Fruit fly (Drosophila melanogaster) Kc167 (cell line): Measurements from ENCODE around the gene DppIII.

Source experiments
- Myc ChIP-seq: fragments of >200 bp; optimal IDR thresholded peaks from 2 replicates; lab custom pipeline; 2017; ENCODE audit warnings: missing external identifiers
- Sin3A ChIP-seq: fragments of >200 bp; optimal IDR thresholded peaks from 2 replicates; lab custom pipeline; 2018; ENCODE audit warnings: missing external identifiers
- h ChIP-seq: fragments of >200 bp; optimal IDR thresholded peaks from 3 replicates; lab custom pipeline; 2018; ENCODE audit warnings: missing external identifiers
- insv ChIP-seq: fragments of >200 bp; optimal IDR thresholded peaks from 3 replicates; lab custom pipeline; 2018; ENCODE audit warnings: missing external identifiers
- psq ChIP-seq: fragments of >200 bp; optimal IDR thresholded peaks from 2 replicates; lab custom pipeline; 2017; ENCODE audit warnings: missing external identifiers
- ttk ChIP-seq: sonication (Bioruptor generic); optimal IDR thresholded peaks from 2 replicates; lab custom pipeline; 2017; ENCODE audit warnings: missing external identifiers

DppIII gene

dm6 chr3R:8334982-8335381 is 9.2 kb upstream of the DppIII start:
- TF ChIP-seq psq (no peak), ttk (no peak), Sin3A (no peak), Myc (lab: Kevin White, UChicago) (no peak), insv (lab: Kevin White, UChicago) (no peak), h (lab: Kevin White, UChicago) (no peak)

- no peak for TF ChIP-seq Sin3A
- no peak for TF ChIP-seq ttk
- TF ChIP-seq insv (lab: Kevin White, UChicago) = no peak
- TF ChIP-seq psq = no peak
- TF ChIP-seq h (lab: Kevin White, UChicago) = no peak
- TF ChIP-seq Myc (lab: Kevin White, UChicago) = no peak
Observed at dm6 chr3R:8336012-8336567, 8.1 kb upstream of the DppIII start.

- no peak for TF ChIP-seq insv (lab: Kevin White, UChicago)
- TF ChIP-seq psq = no peak
- no peak for TF ChIP-seq Myc (lab: Kevin White, UChicago)
- TF ChIP-seq Sin3A = no peak
- TF ChIP-seq h (lab: Kevin White, UChicago) = no peak
- no peak for TF ChIP-seq ttk
Observed at dm6 chr3R:8340675-8341275, 3.4 kb upstream of the DppIII start, which contains the start of the genes COX7A and Arl2. COX7A (minus strand) TSS chr3R:8341043. Arl2 (plus strand) TSS chr3R:8341100.

dm6 chr3R:8343251-8343744 is 902 bp upstream of the DppIII start, which contains the start of the genes PNKP and COX7AL:
PNKP (minus strand) TSS chr3R:8343516.
COX7AL (plus strand) TSS chr3R:8343669.
- TF ChIP-seq ttk (no peak), Myc (lab: Kevin White, UChicago) (no peak), psq (no peak), h (lab: Kevin White, UChicago) (no peak), insv (lab: Kevin White, UChicago) (no peak), Sin3A (no peak)

- no peak for TF ChIP-seq ttk
- no peak for TF ChIP-seq psq
- TF ChIP-seq Myc (lab: Kevin White, UChicago) = no peak
- no peak for TF ChIP-seq h (lab: Kevin White, UChicago)
- TF ChIP-seq insv (lab: Kevin White, UChicago) = no peak
- TF ChIP-seq Sin3A = no peak
Observed at dm6 chr3R:8347279-8347678, 3.1 kb downstream of the DppIII start, which contains the start of gene CG7352. CG7352 (plus strand) TSS chr3R:8347579.

dm6 chr3R:8347835-8348234 is 3.6 kb downstream of the DppIII start:
- TF ChIP-seq ttk = no peak
- TF ChIP-seq insv (lab: Kevin White, UChicago) = no peak
- TF ChIP-seq Sin3A = no peak
- TF ChIP-seq psq = no peak
- TF ChIP-seq Myc (lab: Kevin White, UChicago) = no peak
- no peak for TF ChIP-seq h (lab: Kevin White, UChicago)

- TF ChIP-seq Sin3A = no peak
- no peak for TF ChIP-seq Myc (lab: Kevin White, UChicago)
Observed at dm6 chr3R:8349106-8349448, 4.9 kb downstream of the DppIII start.

- TF ChIP-seq h (lab: Kevin White, UChicago) (no peak), Sin3A (no peak), Myc (lab: Kevin White, UChicago) (no peak), ttk (no peak), psq (no peak), insv (lab: Kevin White, UChicago) (no peak)
Observed at dm6 chr3R:8349449-8350115, 5.4 kb downstream of the DppIII start, which contains the start of gene Atg13. Atg13 (plus strand) TSS chr3R:8349815.

- TF ChIP-seq Myc (lab: Kevin White, UChicago) = no peak
- TF ChIP-seq Sin3A = no peak
- TF ChIP-seq ttk = no peak
- no peak for TF ChIP-seq h (lab: Kevin White, UChicago)
- TF ChIP-seq insv (lab: Kevin White, UChicago) = no peak
- no peak for TF ChIP-seq psq
Observed at dm6 chr3R:8352961-8353728, 8.9 kb downstream of the DppIII start.

- TF ChIP-seq Sin3A = no peak
- no peak for TF ChIP-seq Myc (lab: Kevin White, UChicago)
- no peak for TF ChIP-seq ttk
- TF ChIP-seq insv (lab: Kevin White, UChicago) = no peak
- no peak for TF ChIP-seq psq
- no peak for TF ChIP-seq h (lab: Kevin White, UChicago)
Observed at dm6 chr3R:8353994-8354393, 9.8 kb downstream of the DppIII start.

dm6 chr3R:8354458-8354857 is 10.3 kb downstream of the DppIII start:
- no peak for TF ChIP-seq Sin3A
- TF ChIP-seq psq = no peak
- TF ChIP-seq Myc (lab: Kevin White, UChicago) = no peak
- no peak for TF ChIP-seq ttk
- TF ChIP-seq insv (lab: Kevin White, UChicago) = no peak
- TF ChIP-seq h (lab: Kevin White, UChicago) = no peak

- TF ChIP-seq insv (lab: Kevin White, UChicago) (no peak), ttk (no peak), h (lab: Kevin White, UChicago) (no peak), Sin3A (no peak)
Observed at dm6 chr3R:8354969-8355368, 10.8 kb downstream of the DppIII start.
